Worm (Caenorhabditis elegans): ENCODE data around the gene R11A8.1.

R11A8.1 gene

ce11 chrIV:10313565-10313964 lies 43.4 kb downstream of the R11A8.1 start, which contains the start of gene acs-18:
TSS of gene acs-18 (minus strand) at chrIV:10313665.
- TF ChIP-seq nhr-84 (tag; optimal IDR thresholded peaks at IDR 0.05) (no peak), lin-35 (GFP tag; optimal IDR thresholded peaks at IDR 0.05) (no peak), ceh-82 (tag; optimal IDR thresholded peaks at IDR 0.05) (no peak), fkh-10 (GFP tag; optimal IDR thresholded peaks at IDR 0.05) (no peak), ceh-88 (GFP tag; IDR thresholded peaks at IDR 0.05) (no peak), nhr-20 (tag; optimal IDR thresholded peaks at IDR 0.05) (no peak), fkh-8 (tag; optimal IDR thresholded peaks at IDR 0.05) (no peak)

- TF ChIP-seq efl-1 (optimal IDR thresholded peaks at IDR 0.05) (no peak), efl-1 (GFP tag; optimal IDR thresholded peaks at IDR 0.05 in 1 of 2) (peak in 1 of 2 experiments; percentile 67), skn-1 (tag; optimal IDR thresholded peaks at IDR 0.05) (no peak)
Observed at ce11 chrIV:10311115-10311514, 45.9 kb downstream of the R11A8.1 start.

ce11 chrIV:10310329-10310728 lies 46.6 kb downstream of the R11A8.1 start, which contains the start of gene R09E10.8:
TSS of gene R09E10.8 (minus strand) at chrIV:10310429.
- no peak for TF ChIP-seq unc-62 (GFP tag; optimal IDR thresholded peaks at IDR 0.05)

All from whole organism, L1 larva.